Worm (Caenorhabditis elegans) whole organism, L4/young adult: ENCODE measurements around the gene T19D7.7.

Source experiments
- W03F9.2 ChIP-seq: fragments of 150-350 bp; optimal IDR thresholded peaks from 2 replicates; lab custom pipeline; 2014; ENCODE audit warnings: missing biosample characterization, missing genetic modification characterization
- him-1 ChIP-seq: sonication (generic microtip); optimal IDR thresholded peaks from 2 replicates; lab custom pipeline; 2016; ENCODE audit warnings: missing genotype, missing genetic modification reagents, missing genetic modification characterization, missing compliant biosample characterization

- TF ChIP-seq him-1 (no peak), W03F9.2 (tag; lab: Kevin White, UChicago) (no peak)
Observed at ce11 chrX:637588-637987, 43.2 kb downstream of the T19D7.7 start.
